Worm (Caenorhabditis elegans): Measurements from ENCODE around the gene C31H1.1.

DNA sequence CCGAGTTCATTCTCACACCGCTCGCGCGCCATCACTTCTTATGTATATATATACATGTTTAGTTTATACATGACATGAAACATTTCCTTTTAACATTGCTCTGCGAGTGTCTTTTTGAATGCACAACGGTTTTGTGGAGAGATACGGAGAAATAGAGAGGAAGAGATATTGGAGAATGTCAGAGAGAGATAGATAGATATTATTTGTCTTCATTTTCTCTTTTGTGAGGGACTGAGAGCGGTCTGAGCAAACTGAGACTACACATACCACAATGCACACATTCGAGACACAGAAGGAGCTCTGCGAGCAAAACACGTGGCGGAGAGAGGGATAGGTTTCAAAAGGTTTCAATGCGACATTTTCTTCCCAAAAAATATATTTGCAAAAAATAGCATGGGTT lies 44.0 kb upstream of the C31H1.1 start:
- no peak for TF ChIP-seq ztf-11 (tag; optimal IDR thresholded peaks at IDR 0.05)
- TF ChIP-seq unc-62 (GFP tag; optimal IDR thresholded peaks at IDR 0.05), result no peak
- no peak for TF ChIP-seq unc-30 (tag; optimal IDR thresholded peaks at IDR 0.05)
- TF ChIP-seq aha-1 (tag; optimal IDR thresholded peaks at IDR 0.05), result no peak
- TF ChIP-seq aly-2 (tag; optimal IDR thresholded peaks at IDR 0.05), result no peak
- TF ChIP-seq mep-1 (tag; optimal IDR thresholded peaks at IDR 0.05), result peak; percentile 35
- TF ChIP-seq nhr-20 (tag; optimal IDR thresholded peaks at IDR 0.05), result peak; percentile 42
- no peak for TF ChIP-seq ama-1 (optimal IDR thresholded peaks at IDR 0.05)

All from whole organism, L1 larva.